Fruit fly (Drosophila melanogaster) whole organism, prepupa: ENCODE data around the gene Trs23.

Experiments used
- Blimp-1 ChIP-seq: fragments of 200-800 bp; sonication (Bioruptor generic); optimal IDR thresholded peaks from 3 replicates; lab custom pipeline; 2017; ENCODE audit warnings: missing biosample characterization, missing genetic modification characterization, mild to moderate bottlenecking, moderate library complexity, missing genetic modification reagents
- CG10669 ChIP-seq: fragments of 200-800 bp; sonication (Bioruptor generic); optimal IDR thresholded peaks from 3 replicates; lab custom pipeline; 2018; ENCODE audit warnings: missing biosample characterization, mild to moderate bottlenecking, missing genetic modification characterization, moderate library complexity
- CG11294 ChIP-seq: fragments of 200-800 bp; sonication (Bioruptor generic); IDR thresholded peaks from 2 replicates; pipeline ENCODE4 v1.3.6; 2022; ENCODE audit warnings: missing biosample characterization, missing genetic modification characterization
- CG11762 ChIP-seq: fragments of 200-800 bp; sonication (Bioruptor generic); optimal IDR thresholded peaks from 3 replicates; lab custom pipeline; 2016; ENCODE audit warnings: missing biosample characterization, missing genetic modification characterization; ENCODE audit not compliant: insufficient read depth
- CG11902 ChIP-seq: fragments of 200-800 bp; sonication (Bioruptor generic); optimal IDR thresholded peaks from 3 replicates; lab custom pipeline; 2016; ENCODE audit warnings: missing biosample characterization, missing genetic modification characterization
- CG15336 ChIP-seq: fragments of 200-800 bp; sonication (Bioruptor generic); IDR thresholded peaks from 2 replicates; pipeline ENCODE4 v1.3.6; 2022; ENCODE audit warnings: missing biosample characterization, missing genetic modification characterization
- CG1621 ChIP-seq: fragments of 200-800 bp; sonication (Bioruptor generic); optimal IDR thresholded peaks from 3 replicates; lab custom pipeline; 2018; ENCODE audit warnings: missing biosample characterization, mild to moderate bottlenecking, missing genetic modification characterization
- CG16779 ChIP-seq: fragments of 200-800 bp; sonication (Bioruptor generic); optimal IDR thresholded peaks from 3 replicates; lab custom pipeline; 2017; ENCODE audit warnings: missing biosample characterization, mild to moderate bottlenecking, missing genetic modification characterization
- CG31627 ChIP-seq: fragments of 200-800 bp; sonication (Bioruptor generic); optimal IDR thresholded peaks from 3 replicates; lab custom pipeline; 2016; ENCODE audit warnings: missing biosample characterization, missing genetic modification characterization
- CG32006 ChIP-seq: fragments of 200-800 bp; sonication (Bioruptor generic); optimal IDR thresholded peaks from 3 replicates; lab custom pipeline; 2017; ENCODE audit warnings: missing biosample characterization, mild to moderate bottlenecking, missing genetic modification characterization
- CG34406 ChIP-seq: fragments of 200-800 bp; sonication (Bioruptor generic); optimal IDR thresholded peaks from 3 replicates; lab custom pipeline; 2016; ENCODE audit warnings: missing biosample characterization, missing genetic modification characterization
- CG3919 ChIP-seq: fragments of 200-800 bp; sonication (Bioruptor generic); optimal IDR thresholded peaks from 3 replicates; lab custom pipeline; 2016; ENCODE audit warnings: missing biosample characterization, missing genetic modification characterization
- CG6163 ChIP-seq: fragments of 200-800 bp; sonication (Bioruptor generic); IDR thresholded peaks from 3 replicates; pipeline ENCODE4 v1.3.6; 2022; ENCODE audit warnings: missing biosample characterization, missing genetic modification characterization
- CG6792 ChIP-seq: fragments of 200-800 bp; sonication (Bioruptor generic); optimal IDR thresholded peaks from 3 replicates; lab custom pipeline; 2016; ENCODE audit warnings: missing biosample characterization, missing genetic modification characterization
- CG6808 ChIP-seq: fragments of 200-800 bp; sonication (Bioruptor generic); optimal IDR thresholded peaks from 3 replicates; lab custom pipeline; 2017; ENCODE audit warnings: missing biosample characterization, missing genetic modification characterization, mild to moderate bottlenecking, moderate library complexity, missing genetic modification reagents
- CG8119 ChIP-seq: fragments of 200-800 bp; sonication (Bioruptor generic); IDR thresholded peaks from 3 replicates; pipeline ENCODE4 v1.3.6; 2022; ENCODE audit warnings: missing biosample characterization, missing genetic modification characterization
- CG8319 ChIP-seq: fragments of 200-800 bp; sonication (Bioruptor generic); optimal IDR thresholded peaks from 3 replicates; lab custom pipeline; 2016; ENCODE audit warnings: missing biosample characterization, missing genetic modification characterization
- Eip75B ChIP-seq: fragments of 200-800 bp; sonication (Bioruptor generic); optimal IDR thresholded peaks from 3 replicates; lab custom pipeline; 2016; ENCODE audit warnings: missing biosample characterization, missing genetic modification characterization
- Eip78C ChIP-seq: fragments of 200-800 bp; sonication (Bioruptor generic); peaks from one replicate; lab custom pipeline; 2016; ENCODE audit warnings: missing biosample characterization, missing genetic modification characterization
- Eip93F ChIP-seq: fragments of 200-800 bp; sonication (Bioruptor generic); optimal IDR thresholded peaks from 2 replicates; lab custom pipeline; 2016; ENCODE audit warnings: missing biosample characterization, mild to moderate bottlenecking, missing genetic modification characterization
- Ets21C ChIP-seq: fragments of 200-800 bp; sonication (Bioruptor generic); optimal IDR thresholded peaks from 3 replicates; lab custom pipeline; 2016; ENCODE audit warnings: missing biosample characterization, missing genetic modification characterization
- Gug ChIP-seq: fragments of 200-800 bp; sonication (Bioruptor generic); IDR thresholded peaks from 2 replicates; pipeline ENCODE4 v1.3.6; 2022; ENCODE audit warnings: missing biosample characterization, missing genetic modification characterization
- Hr38 ChIP-seq: sonication (Bioruptor generic); optimal IDR thresholded peaks from 2 replicates; lab custom pipeline; 2016; ENCODE audit warnings: missing biosample characterization, missing genetic modification characterization
- Hr39 ChIP-seq: fragments of 200-800 bp; sonication (Bioruptor generic); optimal IDR thresholded peaks from 2 replicates; lab custom pipeline; 2016; ENCODE audit warnings: missing biosample characterization, missing genetic modification characterization
- Lpt ChIP-seq: fragments of 200-800 bp; sonication (Bioruptor generic); optimal IDR thresholded peaks from 3 replicates; lab custom pipeline; 2016; ENCODE audit warnings: missing biosample characterization, missing genetic modification characterization
- Met ChIP-seq: fragments of 200-800 bp; sonication (Bioruptor generic); optimal IDR thresholded peaks from 3 replicates; lab custom pipeline; 2016; ENCODE audit warnings: missing biosample characterization, missing genetic modification characterization
- OdsH ChIP-seq: fragments of 200-800 bp; sonication (Bioruptor generic); optimal IDR thresholded peaks from 3 replicates; lab custom pipeline; 2016; ENCODE audit warnings: missing biosample characterization, missing genetic modification characterization
- Sox102F ChIP-seq: fragments of 200-800 bp; sonication (Bioruptor generic); optimal IDR thresholded peaks from 2 replicates; lab custom pipeline; 2016; ENCODE audit warnings: missing biosample characterization, mild to moderate bottlenecking, missing genetic modification characterization
- Sox14 ChIP-seq: fragments of 200-800 bp; sonication (Bioruptor generic); optimal IDR thresholded peaks from 3 replicates; lab custom pipeline; 2016; ENCODE audit warnings: missing biosample characterization, missing genetic modification characterization
- achi ChIP-seq: fragments of 200-800 bp; sonication (Bioruptor generic); optimal IDR thresholded peaks from 3 replicates; lab custom pipeline; 2016; ENCODE audit warnings: missing biosample characterization, missing genetic modification characterization
- cyc ChIP-seq: fragments of 200-800 bp; sonication (Bioruptor generic); optimal IDR thresholded peaks from 3 replicates; lab custom pipeline; 2016; ENCODE audit warnings: missing biosample characterization, missing genetic modification characterization
- dsx ChIP-seq: fragments of 200-800 bp; optimal IDR thresholded peaks from 3 replicates; lab custom pipeline; 2019; ENCODE audit warnings: missing biosample characterization, mild to moderate bottlenecking, missing genetic modification characterization, moderate library complexity; ENCODE audit not compliant: poor library complexity, severe bottlenecking
- eg ChIP-seq: fragments of 200-800 bp; sonication (Bioruptor generic); IDR thresholded peaks from 3 replicates; pipeline ENCODE4 v1.3.6; 2022; ENCODE audit warnings: missing biosample characterization, missing genetic modification characterization
- esn ChIP-seq: fragments of 200-800 bp; sonication (Bioruptor generic); optimal IDR thresholded peaks from 2 replicates; lab custom pipeline; 2016; ENCODE audit warnings: missing biosample characterization, mild to moderate bottlenecking, missing genetic modification characterization, moderate library complexity
- fd59A ChIP-seq: fragments of 200-800 bp; sonication (Bioruptor generic); optimal IDR thresholded peaks from 2 replicates; lab custom pipeline; 2017; ENCODE audit warnings: missing biosample characterization, mild to moderate bottlenecking, missing genetic modification characterization, missing genetic modification reagents
- fkh ChIP-seq: fragments of 200-800 bp; sonication (Bioruptor generic); optimal IDR thresholded peaks from 3 replicates; lab custom pipeline; 2017; ENCODE audit warnings: missing biosample characterization, mild to moderate bottlenecking, missing genetic modification characterization, moderate library complexity
- lz ChIP-seq: fragments of 200-800 bp; sonication (Bioruptor generic); optimal IDR thresholded peaks from 3 replicates; lab custom pipeline; 2016; ENCODE audit warnings: missing biosample characterization, missing genetic modification characterization
- net ChIP-seq: fragments of 200-800 bp; sonication (Bioruptor generic); optimal IDR thresholded peaks from 3 replicates; lab custom pipeline; 2016; ENCODE audit warnings: missing biosample characterization, missing genetic modification characterization
- pdm3 ChIP-seq: fragments of 200-800 bp; sonication (Bioruptor generic); optimal IDR thresholded peaks from 3 replicates; lab custom pipeline; 2016; ENCODE audit warnings: missing biosample characterization, missing genetic modification characterization
- salr ChIP-seq, 2 experiments: fragments of 200-800 bp; sonication (Bioruptor generic); optimal IDR thresholded peaks; 3 replicates each; lab custom pipeline; 2016 to 2018; ENCODE audit warnings: missing biosample characterization in 2 of 2, missing genetic modification characterization in 2 of 2, mild to moderate bottlenecking in 1 of 2
- ss ChIP-seq, 2 experiments: fragments of 200-800 bp; sonication (Bioruptor generic); optimal IDR thresholded peaks; 2 replicates in 1 of 2; 3 replicates in 1 of 2; lab custom pipeline; 2017 to 2018; ENCODE audit warnings: mild to moderate bottlenecking in 2 of 2, missing biosample characterization in 2 of 2, missing genetic modification characterization in 2 of 2, moderate library complexity in 1 of 2
- vri ChIP-seq: fragments of 200-800 bp; sonication (Bioruptor generic); optimal IDR thresholded peaks from 3 replicates; lab custom pipeline; 2016; ENCODE audit warnings: missing biosample characterization, mild to moderate bottlenecking, missing genetic modification characterization

Gene Trs23

DNA sequence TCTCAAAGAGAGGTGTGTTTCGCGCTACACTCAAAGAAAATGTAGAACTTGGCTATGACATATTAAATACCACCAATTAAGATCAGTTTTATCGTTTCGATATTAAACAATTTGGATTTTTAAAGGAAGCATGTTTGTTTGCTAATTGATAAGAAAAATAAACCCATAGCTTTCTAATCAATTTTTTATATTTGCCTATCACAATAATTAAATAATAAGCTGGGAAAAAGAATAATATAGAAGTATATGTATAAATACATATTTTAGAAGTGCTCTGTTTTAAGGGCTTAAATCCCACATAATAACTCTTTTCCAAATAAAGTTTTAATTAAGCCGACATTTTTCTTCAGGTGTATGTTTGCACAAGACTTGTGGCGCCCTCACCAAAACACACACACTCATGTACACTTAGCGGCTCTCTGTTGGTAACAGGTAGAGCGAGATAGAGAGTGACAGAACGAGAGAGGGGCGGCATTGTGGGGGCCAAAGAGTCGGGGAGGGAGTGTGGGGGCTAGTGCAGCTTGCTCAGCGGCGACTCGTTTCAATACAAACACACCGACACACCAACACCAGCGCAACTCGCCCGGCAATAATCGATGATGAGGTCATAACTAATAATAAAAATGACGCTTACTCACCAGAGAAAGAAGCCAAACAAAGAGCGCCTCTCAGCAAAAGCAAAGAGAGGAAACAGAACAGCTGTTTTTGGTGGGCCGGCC, 31.7 kb downstream of the Trs23 start (continued):
- TF ChIP-seq cyc (GFP tag; lab: Kevin White, UChicago): peak; percentile 82
- TF ChIP-seq Gug (GFP tag; lab: Robert Waterston, UW): peak; percentile 69
- TF ChIP-seq Sox102F (GFP tag; lab: Kevin White, UChicago): peak; percentile 68
- TF ChIP-seq Hr38 (GFP tag; lab: Kevin White, UChicago): no peak
- peak; percentile 94 for TF ChIP-seq OdsH (GFP tag; lab: Kevin White, UChicago)
- TF ChIP-seq CG31627 (GFP tag; lab: Kevin White, UChicago): peak; percentile 82
- peak; percentile 75 for TF ChIP-seq Sox14 (GFP tag; lab: Kevin White, UChicago)
- TF ChIP-seq ss (GFP tag; optimal IDR thresholded peaks at IDR 0.05; lab: Kevin White, UChicago): peak; percentile 86 to 88
- peak; percentile 92 for TF ChIP-seq CG34406 (GFP tag; lab: Kevin White, UChicago)
- TF ChIP-seq CG8319 (GFP tag; lab: Kevin White, UChicago): peak; percentile 80
- peak; percentile 80 for TF ChIP-seq Hr39 (GFP tag; lab: Kevin White, UChicago)
- peak; percentile 83 for TF ChIP-seq CG10669 (GFP tag; lab: Kevin White, UChicago)
- peak; percentile 89 for TF ChIP-seq lz
- TF ChIP-seq Met (GFP tag; lab: Kevin White, UChicago): peak; percentile 90
- TF ChIP-seq eg: peak; percentile 78
- peak; percentile 91 for TF ChIP-seq Lpt (GFP tag; lab: Kevin White, UChicago)
- TF ChIP-seq fd59A (GFP tag; lab: Kevin White, UChicago): peak; percentile 93
- TF ChIP-seq Eip78C (GFP tag; lab: Kevin White, UChicago): peak; percentile 97
- peak; percentile 89 for TF ChIP-seq CG6792
- TF ChIP-seq pdm3 (GFP tag; lab: Kevin White, UChicago): peak; percentile 91
- TF ChIP-seq fkh: peak; percentile 98
- TF ChIP-seq CG11762 (GFP tag; lab: Kevin White, UChicago): peak; percentile 83
- peak; percentile 75 for TF ChIP-seq Ets21C (GFP tag; lab: Kevin White, UChicago)
- TF ChIP-seq CG16779: peak; percentile 83
- peak; percentile 89 for TF ChIP-seq CG15336 (GFP tag; lab: Robert Waterston, UW)
- TF ChIP-seq CG1621: peak; percentile 71
- peak; percentile 70 for TF ChIP-seq Blimp-1 (GFP tag; lab: Kevin White, UChicago)

DNA sequence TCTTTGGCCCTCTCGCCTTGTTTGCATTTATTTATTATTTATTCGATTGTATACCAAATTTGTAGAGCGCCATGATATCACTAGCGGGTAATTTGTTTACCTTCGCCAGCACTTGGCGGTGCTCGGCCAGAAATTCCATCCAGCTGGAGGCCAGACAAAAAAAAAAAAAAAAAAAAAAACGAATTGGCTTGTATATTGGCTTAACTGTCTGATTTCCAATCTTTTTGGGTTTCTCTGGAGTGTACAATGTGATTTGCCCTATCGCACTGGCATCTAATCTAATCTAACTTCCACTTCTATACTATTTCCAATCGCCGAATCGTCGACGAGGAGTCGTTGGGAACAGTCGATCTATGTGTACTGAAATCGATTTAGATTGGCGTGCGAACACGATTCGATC, 33.7 kb downstream of the Trs23 start:
- TF ChIP-seq Met (GFP tag; lab: Kevin White, UChicago) (no peak), fkh (peak; percentile 87), CG6808 (GFP tag; lab: Kevin White, UChicago) (no peak)

DNA sequence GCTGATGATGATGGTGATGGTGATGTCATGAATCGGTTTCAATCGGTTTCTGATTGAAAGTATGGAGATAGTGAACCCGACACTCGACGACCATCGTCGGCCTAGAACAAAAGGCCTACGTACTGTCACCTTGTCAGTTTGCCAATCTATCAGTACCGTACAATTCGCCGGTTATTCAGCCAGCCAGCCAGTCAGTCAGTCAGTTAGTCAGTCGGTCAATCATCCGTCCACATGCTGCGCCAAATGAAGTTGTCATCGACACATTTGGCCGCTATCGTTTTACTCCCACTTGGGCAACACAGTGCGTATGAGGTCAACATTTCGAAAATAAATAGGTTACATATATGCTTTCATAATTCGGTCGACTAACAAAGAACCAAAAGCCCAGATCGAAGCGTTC, 35.0 kb downstream of the Trs23 start:
- TF ChIP-seq CG6808 (GFP tag; lab: Kevin White, UChicago): no peak
- TF ChIP-seq vri (GFP tag; lab: Kevin White, UChicago): peak; percentile 19
- TF ChIP-seq cyc (GFP tag; lab: Kevin White, UChicago): no peak
- no peak for TF ChIP-seq Eip93F
- no peak for TF ChIP-seq Sox102F (GFP tag; lab: Kevin White, UChicago)
- no peak for TF ChIP-seq Hr39 (GFP tag; lab: Kevin White, UChicago)
- no peak for TF ChIP-seq CG34406 (GFP tag; lab: Kevin White, UChicago)
- no peak for TF ChIP-seq fd59A (GFP tag; lab: Kevin White, UChicago)
- no peak for TF ChIP-seq salr (GFP tag; optimal IDR thresholded peaks at IDR 0.05; lab: Kevin White, UChicago)

DNA sequence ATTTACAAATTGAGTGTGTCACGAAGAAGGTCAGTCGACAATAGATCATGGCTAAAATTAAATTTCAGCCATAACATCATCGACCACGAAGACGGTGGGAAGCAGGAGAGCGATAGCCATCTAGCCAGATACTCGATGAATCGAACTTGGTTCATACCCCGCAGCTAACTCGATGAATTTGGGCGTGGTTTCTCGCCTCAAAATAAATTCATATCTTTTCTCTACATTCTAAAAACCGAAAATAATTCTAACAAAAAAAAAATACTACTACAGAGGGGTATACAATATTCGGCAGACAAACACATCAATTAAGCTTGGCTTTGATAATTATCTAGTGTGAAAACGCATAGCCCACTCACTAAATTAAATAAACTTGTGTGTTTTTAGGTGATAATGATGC, 46.7 kb downstream of the Trs23 start:
- TF ChIP-seq achi: no peak
- TF ChIP-seq CG10669 (GFP tag; lab: Kevin White, UChicago): no peak
- TF ChIP-seq esn (GFP tag; lab: Kevin White, UChicago): no peak
- TF ChIP-seq Sox102F (GFP tag; lab: Kevin White, UChicago): no peak
- TF ChIP-seq CG6163 (GFP tag; lab: Robert Waterston, UW): peak; percentile 46; the same call in 1 of the 3 replicates
- TF ChIP-seq CG34406 (GFP tag; lab: Kevin White, UChicago): no peak
- no peak for TF ChIP-seq CG8119 (GFP tag; lab: Robert Waterston, UW)
- TF ChIP-seq CG32006 (GFP tag; lab: Kevin White, UChicago): peak; percentile 11
- no peak for TF ChIP-seq CG11294 (GFP tag; lab: Robert Waterston, UW)
- no peak for TF ChIP-seq CG6792
- no peak for TF ChIP-seq CG11902
- TF ChIP-seq cyc (GFP tag; lab: Kevin White, UChicago): no peak
- TF ChIP-seq Eip75B: no peak
- no peak for TF ChIP-seq Sox14 (GFP tag; lab: Kevin White, UChicago)
- no peak for TF ChIP-seq salr (GFP tag; optimal IDR thresholded peaks at IDR 0.05; lab: Kevin White, UChicago)
- TF ChIP-seq Gug (GFP tag; lab: Robert Waterston, UW): peak; percentile 12; the same call in 1 of the 2 replicates
- no peak for TF ChIP-seq net (GFP tag; lab: Kevin White, UChicago)
- no peak for TF ChIP-seq Met (GFP tag; lab: Kevin White, UChicago)
- no peak for TF ChIP-seq dsx (GFP tag; lab: Kevin White, UChicago)
- no peak for TF ChIP-seq CG3919 (GFP tag; lab: Kevin White, UChicago)
- no peak for TF ChIP-seq Eip93F
- peak; percentile 16 for TF ChIP-seq OdsH (GFP tag; lab: Kevin White, UChicago)
